Worm (Caenorhabditis elegans): ENCODE results near the gene Y19D2B.1.

Gene Y19D2B.1

DNA sequence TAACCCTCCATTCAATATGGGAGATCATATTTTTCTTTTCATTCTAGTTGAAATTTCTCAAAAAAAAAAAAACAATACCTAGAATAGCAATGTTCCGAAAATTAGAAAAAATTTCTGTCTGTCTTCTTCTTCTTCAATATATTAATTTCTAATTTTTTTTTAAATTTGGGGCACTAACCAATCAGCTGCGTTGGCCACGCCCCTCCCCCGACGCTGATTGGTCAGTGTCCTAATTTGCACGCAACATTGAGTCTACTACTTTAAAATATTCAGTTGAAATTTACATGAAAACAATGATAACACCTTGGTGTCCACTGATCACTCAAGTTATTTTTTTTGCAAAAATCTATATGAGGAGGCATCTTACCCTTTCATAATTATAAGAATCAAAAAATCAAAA is 26.8 kb downstream of the Y19D2B.1 start:
- TF ChIP-seq tbx-11 (GFP tag; IDR thresholded peaks at IDR 0.05) (no peak), hnd-1 (tag; optimal IDR thresholded peaks at IDR 0.05) (no peak), hmbx-1 (tag; optimal IDR thresholded peaks at IDR 0.05) (no peak), tbx-37 (GFP tag; conservative IDR thresholded peaks at IDR 0.05) (no peak), F13C5.2 (tag; optimal IDR thresholded peaks at IDR 0.05) (no peak), sea-1 (GFP tag; conservative IDR thresholded peaks at IDR 0.05) (no peak), ceh-36 (tag; optimal IDR thresholded peaks at IDR 0.05) (no peak), B0310.2 (tag; optimal IDR thresholded peaks at IDR 0.05) (no peak), ama-1 (optimal IDR thresholded peaks at IDR 0.05) (no peak), aly-1 (tag; optimal IDR thresholded peaks at IDR 0.05) (no peak)

DNA sequence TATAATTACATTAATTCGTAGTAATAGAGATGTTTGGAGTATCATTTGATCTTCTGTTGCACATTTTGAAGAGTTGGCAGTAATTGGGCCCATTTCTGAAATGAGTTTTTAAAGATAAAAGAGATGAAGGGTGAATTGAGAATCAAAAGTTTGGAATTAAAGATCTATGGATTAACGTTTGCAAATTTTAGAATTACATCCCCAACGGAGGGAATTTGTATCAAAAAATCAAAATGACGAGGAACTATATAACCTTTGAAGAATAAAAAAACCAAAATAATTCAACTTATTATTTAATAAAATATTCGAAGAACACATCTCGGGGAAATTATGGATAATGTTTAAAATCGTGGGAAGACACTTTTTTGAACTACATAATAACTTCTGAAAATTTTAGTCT is 27.8 kb downstream of the Y19D2B.1 start, which contains the start of gene sra-10:
TSS of gene sra-10 (minus strand) at position 101 of the 400 bp plus-strand sequence.
- no peak for TF ChIP-seq tra-4 (tag; optimal IDR thresholded peaks at IDR 0.05)
- TF ChIP-seq ceh-13 (GFP tag; optimal IDR thresholded peaks at IDR 0.05) = no peak
- TF ChIP-seq hmbx-1 (tag; optimal IDR thresholded peaks at IDR 0.05) = no peak
- no peak for TF ChIP-seq ama-1 (optimal IDR thresholded peaks at IDR 0.05)
- TF ChIP-seq flt-1 (GFP tag; IDR thresholded peaks at IDR 0.05) = no peak
- TF ChIP-seq pes-1 (GFP tag; IDR thresholded peaks at IDR 0.05) = no peak
- no peak for TF ChIP-seq hmg-4 (GFP tag; optimal IDR thresholded peaks at IDR 0.05)
- no peak for TF ChIP-seq hnd-1 (tag; optimal IDR thresholded peaks at IDR 0.05)
- no peak for TF ChIP-seq tbx-11 (GFP tag; IDR thresholded peaks at IDR 0.05)
- TF ChIP-seq ceh-36 (tag; optimal IDR thresholded peaks at IDR 0.05) = no peak
- no peak for TF ChIP-seq F13C5.2 (tag; optimal IDR thresholded peaks at IDR 0.05)
- no peak for TF ChIP-seq tbx-37 (GFP tag; conservative IDR thresholded peaks at IDR 0.05)
- TF ChIP-seq sea-1 (GFP tag; conservative IDR thresholded peaks at IDR 0.05) = no peak
- TF ChIP-seq B0310.2 (tag; optimal IDR thresholded peaks at IDR 0.05) = no peak
- no peak for TF ChIP-seq ets-7 (tag; optimal IDR thresholded peaks at IDR 0.05)
- TF ChIP-seq aly-1 (tag; optimal IDR thresholded peaks at IDR 0.05) = no peak
- no peak for TF ChIP-seq scrt-1 (GFP tag; IDR thresholded peaks at IDR 0.05)

DNA sequence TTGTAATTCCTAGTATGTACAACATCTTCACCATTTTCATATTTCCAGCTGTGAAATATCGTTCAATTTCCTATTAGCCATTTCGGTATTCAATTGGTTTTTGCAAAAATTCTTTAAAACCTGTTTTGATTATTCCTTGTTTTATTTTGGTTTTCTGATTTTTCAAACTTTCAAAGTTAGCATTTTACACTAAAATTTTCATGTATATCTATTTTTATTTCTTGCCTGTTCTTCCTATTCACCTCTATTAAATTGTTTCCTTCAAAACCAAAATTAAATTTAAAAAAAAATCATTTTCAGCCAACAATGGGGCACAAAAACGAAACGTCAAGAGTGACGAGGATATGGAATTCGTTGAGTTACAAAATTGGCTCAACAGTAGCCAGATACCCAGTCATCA is 33.8 kb downstream of the Y19D2B.1 start, which contains the start of gene ptr-8:
TSS of gene ptr-8 (plus strand) at position 301 of the 400 bp plus-strand sequence.
- TF ChIP-seq hmbx-1 (tag; optimal IDR thresholded peaks at IDR 0.05) (no peak), pes-1 (GFP tag; IDR thresholded peaks at IDR 0.05) (no peak), hmg-4 (GFP tag; optimal IDR thresholded peaks at IDR 0.05) (no peak), B0310.2 (tag; optimal IDR thresholded peaks at IDR 0.05) (no peak), tbx-37 (GFP tag; conservative IDR thresholded peaks at IDR 0.05) (no peak), hnd-1 (tag; optimal IDR thresholded peaks at IDR 0.05) (no peak), ets-7 (tag; optimal IDR thresholded peaks at IDR 0.05) (no peak), tbx-11 (GFP tag; IDR thresholded peaks at IDR 0.05) (no peak), F13C5.2 (tag; optimal IDR thresholded peaks at IDR 0.05) (no peak), ama-1 (optimal IDR thresholded peaks at IDR 0.05) (no peak), ceh-13 (GFP tag; optimal IDR thresholded peaks at IDR 0.05) (no peak), scrt-1 (GFP tag; IDR thresholded peaks at IDR 0.05) (no peak), ceh-36 (tag; optimal IDR thresholded peaks at IDR 0.05) (no peak), aly-1 (tag; optimal IDR thresholded peaks at IDR 0.05) (no peak)

DNA sequence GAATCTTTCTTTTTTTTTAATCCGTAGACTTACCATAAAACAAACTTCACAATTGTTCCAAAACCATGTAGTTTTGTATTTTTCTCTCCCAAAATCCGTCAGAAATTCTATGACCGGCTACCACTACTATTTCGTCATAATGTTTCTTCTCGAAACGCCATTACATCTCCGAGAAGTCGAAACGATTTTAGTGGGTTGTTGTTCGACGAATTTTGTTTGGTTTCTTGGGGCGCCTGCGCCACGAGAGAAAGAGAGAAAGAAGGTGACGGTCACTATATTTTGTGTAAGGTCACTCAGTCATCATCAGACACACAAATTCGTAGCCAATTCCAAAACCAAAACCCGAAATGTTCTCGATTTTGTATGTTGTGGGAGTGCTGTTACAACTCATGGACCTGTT is 35.7 kb downstream of the Y19D2B.1 start:
- TF ChIP-seq ceh-36 (tag; optimal IDR thresholded peaks at IDR 0.05) (no peak), hnd-1 (tag; optimal IDR thresholded peaks at IDR 0.05) (no peak)

DNA sequence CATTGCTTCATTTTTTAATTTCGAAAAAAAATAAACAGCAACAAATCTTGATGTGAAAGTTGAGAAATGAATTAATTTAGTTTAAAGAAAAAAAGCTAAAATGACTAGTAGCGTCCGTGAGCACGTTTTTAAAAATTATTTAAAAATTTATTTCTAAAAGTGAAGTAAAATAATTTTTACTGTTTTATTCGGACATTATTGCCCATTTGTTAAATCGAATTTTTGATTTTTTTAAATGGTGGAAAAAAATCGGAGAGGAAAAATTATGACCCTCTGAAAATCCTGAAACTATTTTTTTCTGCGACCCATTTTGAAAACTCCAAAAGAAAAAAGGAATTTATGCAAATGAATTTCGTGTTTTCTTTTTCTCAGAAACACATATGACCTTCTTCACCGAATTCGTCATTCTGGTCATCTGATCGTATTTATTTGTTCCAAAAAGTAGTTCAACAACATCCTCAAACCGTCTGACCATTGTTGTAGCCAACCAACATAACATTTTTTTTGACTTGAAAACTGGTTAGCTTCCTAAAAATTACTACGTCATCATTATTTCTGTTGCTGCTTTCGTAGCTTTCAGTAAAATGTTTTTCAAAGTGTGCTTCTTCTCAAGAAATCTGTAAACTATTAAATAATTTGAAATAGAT is 36.8 kb downstream of the Y19D2B.1 start, which contains the start of gene F44F4.3:
TSS of gene F44F4.3 (minus strand) at position 51 of the 647 bp plus-strand sequence.
- TF ChIP-seq scrt-1 (GFP tag; IDR thresholded peaks at IDR 0.05) = no peak
- TF ChIP-seq pes-1 (GFP tag; IDR thresholded peaks at IDR 0.05) = no peak
- TF ChIP-seq sea-1 (GFP tag; conservative IDR thresholded peaks at IDR 0.05) = no peak
- no peak for TF ChIP-seq B0310.2 (tag; optimal IDR thresholded peaks at IDR 0.05)
- TF ChIP-seq F13C5.2 (tag; optimal IDR thresholded peaks at IDR 0.05) = no peak
- TF ChIP-seq tbx-11 (GFP tag; IDR thresholded peaks at IDR 0.05) = no peak
- no peak for TF ChIP-seq hnd-1 (tag; optimal IDR thresholded peaks at IDR 0.05)
- TF ChIP-seq tra-4 (tag; optimal IDR thresholded peaks at IDR 0.05) = no peak
- TF ChIP-seq ceh-36 (tag; optimal IDR thresholded peaks at IDR 0.05) = no peak
- TF ChIP-seq hmg-4 (GFP tag; optimal IDR thresholded peaks at IDR 0.05) = no peak
- no peak for TF ChIP-seq aly-1 (tag; optimal IDR thresholded peaks at IDR 0.05)
- no peak for TF ChIP-seq flt-1 (GFP tag; IDR thresholded peaks at IDR 0.05)
- no peak for TF ChIP-seq tbx-37 (GFP tag; conservative IDR thresholded peaks at IDR 0.05)
- no peak for TF ChIP-seq ama-1 (optimal IDR thresholded peaks at IDR 0.05)
- no peak for TF ChIP-seq ceh-13 (GFP tag; optimal IDR thresholded peaks at IDR 0.05)

DNA sequence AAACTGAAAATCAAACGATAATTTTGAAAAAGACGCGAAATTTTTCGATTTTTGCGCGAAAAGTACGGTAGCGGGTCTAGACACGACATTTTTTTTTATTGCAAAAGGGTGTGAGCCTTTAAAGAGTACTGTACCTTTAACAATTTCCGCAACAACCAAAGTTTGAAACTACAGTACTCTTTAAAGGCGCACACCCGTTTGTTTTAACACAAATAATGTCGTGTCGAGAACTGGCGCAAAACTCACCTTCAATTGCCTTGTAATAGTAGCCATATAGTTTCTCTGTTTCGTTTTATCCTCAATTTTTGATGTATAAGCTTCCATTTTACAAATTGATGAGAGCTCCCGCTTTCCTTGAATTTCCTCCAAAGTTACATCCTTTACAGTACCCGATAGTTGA is 37.5 kb downstream of the Y19D2B.1 start:
- TF ChIP-seq flt-1 (GFP tag; IDR thresholded peaks at IDR 0.05) (no peak), ama-1 (optimal IDR thresholded peaks at IDR 0.05) (no peak), F13C5.2 (tag; optimal IDR thresholded peaks at IDR 0.05) (no peak), aly-1 (tag; optimal IDR thresholded peaks at IDR 0.05) (no peak)

DNA sequence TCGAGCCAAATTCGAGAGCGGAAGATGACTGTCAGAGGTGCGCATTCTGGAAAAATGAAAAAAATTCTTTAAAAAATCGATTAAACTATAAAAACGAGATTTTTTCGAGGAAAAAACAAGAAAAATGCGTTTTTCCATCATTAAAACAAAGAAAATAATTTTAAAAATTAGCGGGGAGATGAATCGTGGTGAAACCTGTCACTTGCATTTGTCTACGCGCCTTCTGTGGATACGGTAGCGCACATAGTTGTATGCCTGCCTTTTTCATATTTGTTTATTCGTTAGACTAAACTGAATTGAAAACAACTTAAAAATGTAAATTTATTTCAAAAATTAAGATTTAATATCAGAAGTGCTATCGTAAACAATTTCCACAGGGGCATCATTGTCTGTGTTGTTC is 38.4 kb downstream of the Y19D2B.1 start, which contains the start of gene egg-3:
TSS of gene egg-3 (minus strand) at position 46 of the 400 bp plus-strand sequence.
- TF ChIP-seq sea-1 (GFP tag; conservative IDR thresholded peaks at IDR 0.05) (no peak), pes-1 (GFP tag; IDR thresholded peaks at IDR 0.05) (no peak), scrt-1 (GFP tag; IDR thresholded peaks at IDR 0.05) (no peak), ceh-36 (tag; optimal IDR thresholded peaks at IDR 0.05) (no peak), ets-7 (tag; optimal IDR thresholded peaks at IDR 0.05) (no peak), hnd-1 (tag; optimal IDR thresholded peaks at IDR 0.05) (no peak), tra-4 (tag; optimal IDR thresholded peaks at IDR 0.05) (no peak), F13C5.2 (tag; optimal IDR thresholded peaks at IDR 0.05) (no peak), flt-1 (GFP tag; IDR thresholded peaks at IDR 0.05) (no peak), aly-1 (tag; optimal IDR thresholded peaks at IDR 0.05) (no peak), hmg-4 (GFP tag; optimal IDR thresholded peaks at IDR 0.05) (no peak), B0310.2 (tag; optimal IDR thresholded peaks at IDR 0.05) (no peak), ama-1 (optimal IDR thresholded peaks at IDR 0.05) (no peak)

All from whole organism, early embryonic.